Worm (Caenorhabditis elegans): ENCODE results near the gene F48G7.7.

Gene F48G7.7

ce11 chrV:626321-626720 lies at the start of gene F48G7.7:
F48G7.7 (minus strand) TSS chrV:626421.
- no peak for TF ChIP-seq snpc-1.1 (tag; optimal IDR thresholded peaks at IDR 0.05; ENCODE audit: insufficient read depth)
- no peak for TF ChIP-seq snpc-3.4 (tag; optimal IDR thresholded peaks at IDR 0.05)
- no peak for TF ChIP-seq rpc-1 (optimal IDR thresholded peaks at IDR 0.05)
- no peak for TF ChIP-seq rpc-1 (tag; optimal IDR thresholded peaks at IDR 0.05)
- no peak for TF ChIP-seq ztf-25 (GFP tag; IDR thresholded peaks at IDR 0.05)
- no peak for TF ChIP-seq B0019.2 (GFP tag; conservative IDR thresholded peaks at IDR 0.05)
- no peak for TF ChIP-seq T26A5.8 (tag; optimal IDR thresholded peaks at IDR 0.05)
- no peak for TF ChIP-seq cebp-2 (GFP tag; IDR thresholded peaks at IDR 0.05)

ce11 chrV:674213-674612 lies 48.0 kb upstream of the F48G7.7 start, which contains the start of gene sru-25:
sru-25 (minus strand) TSS chrV:674313.
- TF ChIP-seq mel-28 (tag; optimal IDR thresholded peaks at IDR 0.05; ENCODE audit: borderline replicate concordance) (no peak), F57A8.1 (GFP tag; optimal IDR thresholded peaks at IDR 0.05) (no peak), K12H6.12 (tag; optimal IDR thresholded peaks at IDR 0.05) (no peak), attf-5 (GFP tag; optimal IDR thresholded peaks at IDR 0.05) (no peak), lir-1 (GFP tag; conservative IDR thresholded peaks at IDR 0.05) (no peak), T26A5.8 (tag; optimal IDR thresholded peaks at IDR 0.05) (no peak), ekl-4 (GFP tag; IDR thresholded peaks at IDR 0.05) (no peak), zim-3 (tag; optimal IDR thresholded peaks at IDR 0.05) (no peak)

- TF ChIP-seq athp-1 (tag; optimal IDR thresholded peaks at IDR 0.05) (no peak), dpff-1 (tag; optimal IDR thresholded peaks at IDR 0.05) (no peak), ets-4 (GFP tag; optimal IDR thresholded peaks at IDR 0.05) (no peak), somi-1 (GFP tag; optimal IDR thresholded peaks at IDR 0.05) (no peak), lsy-27 (tag; optimal IDR thresholded peaks at IDR 0.05; ENCODE audit: borderline replicate concordance, insufficient read depth) (no peak), Y56A3A.18 (GFP tag; IDR thresholded peaks at IDR 0.05) (no peak), ztf-28 (GFP tag; IDR thresholded peaks at IDR 0.05) (no peak)
Observed at ce11 chrV:671342-671741, 45.1 kb upstream of the F48G7.7 start, which contains the start of gene sru-24. sru-24 (minus strand) TSS chrV:671442.

- no peak for TF ChIP-seq F37B4.10 (GFP tag; IDR thresholded peaks at IDR 0.05)
- peak; percentile 47; the same call in 1 of the 2 replicates for TF ChIP-seq hmg-1.2 (GFP tag; IDR thresholded peaks at IDR 0.05)
- no peak for TF ChIP-seq madf-10 (tag; optimal IDR thresholded peaks at IDR 0.05)
- peak; percentile 58 for TF ChIP-seq nhr-80 (tag; optimal IDR thresholded peaks at IDR 0.05)
- peak; percentile 23 for TF ChIP-seq attf-5 (GFP tag; optimal IDR thresholded peaks at IDR 0.05)
Observed at ce11 chrV:667459-667858, 41.2 kb upstream of the F48G7.7 start, which contains the start of gene nhr-180. nhr-180 (minus strand) TSS chrV:667510.

ce11 chrV:664337-664847 lies 38.2 kb upstream of the F48G7.7 start, which contains the start of the genes F31F4.11 and srh-266:
F31F4.11 (minus strand) TSS chrV:664437.
srh-266 (plus strand) TSS chrV:664797.
- TF ChIP-seq Y53G8AR.9 (GFP tag; conservative IDR thresholded peaks at IDR 0.05) (no peak), C06A6.2 (GFP tag; conservative IDR thresholded peaks at IDR 0.05) (no peak), attf-3 (GFP tag; conservative IDR thresholded peaks at IDR 0.05) (no peak), mel-28 (tag; optimal IDR thresholded peaks at IDR 0.05; ENCODE audit: borderline replicate concordance) (no peak), chd-7 (tag; optimal IDR thresholded peaks at IDR 0.05) (no peak), hsf-1 (GFP tag; IDR thresholded peaks at IDR 0.05) (no peak), B0336.3 (GFP tag; IDR thresholded peaks at IDR 0.05) (no peak), lir-1 (GFP tag; conservative IDR thresholded peaks at IDR 0.05) (no peak), Y53F4B.3 (GFP tag; IDR thresholded peaks at IDR 0.05) (no peak), F37B4.10 (GFP tag; IDR thresholded peaks at IDR 0.05) (no peak), hmg-20 (GFP tag; IDR thresholded peaks at IDR 0.05) (no peak), ztf-25 (GFP tag; IDR thresholded peaks at IDR 0.05) (no peak), ceh-40 (GFP tag; IDR thresholded peaks at IDR 0.05) (no peak), nhr-120 (GFP tag; IDR thresholded peaks at IDR 0.05) (no peak), tlf-1 (GFP tag; optimal IDR thresholded peaks at IDR 0.05) (no peak)

Data from whole organism, young adult.